Worm (Caenorhabditis elegans): ENCODE measurements around the gene ifas-2.

ce11 chrV:16916079-16916478, 27.4 kb upstream of the ifas-2 start, which contains the start of gene F09C6.10:
- TF ChIP-seq flt-1 (GFP tag; IDR thresholded peaks at IDR 0.05), result no peak
- TF ChIP-seq klf-2 (GFP tag; conservative IDR thresholded peaks at IDR 0.05), result no peak
- TF ChIP-seq ref-1 (GFP tag; conservative IDR thresholded peaks at IDR 0.05), result no peak
- no peak for TF ChIP-seq med-1 (GFP tag; optimal IDR thresholded peaks at IDR 0.05; ENCODE audit: insufficient read depth)
- TF ChIP-seq cog-1 (tag; optimal IDR thresholded peaks at IDR 0.05), result no peak
- no peak for TF ChIP-seq ztf-23 (GFP tag; IDR thresholded peaks at IDR 0.05)

All from whole organism, midembryonic.